Worm (Caenorhabditis elegans) whole organism, late embryonic: ENCODE data around the gene fkh-2.

Experiments used
- C08G9.2 ChIP-seq: sonication (generic microtip); optimal IDR thresholded peaks from 2 replicates; lab custom pipeline; 2016; ENCODE audit warnings: mild to moderate bottlenecking, missing genetic modification characterization, moderate library complexity, missing compliant biosample characterization
- ceh-18 ChIP-seq: sonication (generic microtip); optimal IDR thresholded peaks from 2 replicates; lab custom pipeline; 2016; ENCODE audit warnings: missing genetic modification characterization, missing compliant biosample characterization
- ceh-19 ChIP-seq: fragments of 200-800 bp; sonication (Bioruptor generic); optimal IDR thresholded peaks from 2 replicates; lab custom pipeline; 2018; ENCODE audit warnings: mild to moderate bottlenecking, missing genetic modification characterization, missing compliant biosample characterization
- ceh-2 ChIP-seq: sonication (generic microtip); optimal IDR thresholded peaks from 2 replicates; lab custom pipeline; 2016; ENCODE audit warnings: missing genotype, missing genetic modification characterization, missing compliant biosample characterization
- ceh-22 ChIP-seq: sonication (generic microtip); optimal IDR thresholded peaks from 2 replicates; lab custom pipeline; 2017; ENCODE audit warnings: missing biosample characterization, missing genetic modification characterization
- ceh-30 ChIP-seq: fragments of 150-350 bp; optimal IDR thresholded peaks from 2 replicates; lab custom pipeline; 2014; ENCODE audit warnings: missing biosample characterization, missing genetic modification characterization
- ceh-31 ChIP-seq: sonication (generic microtip); optimal IDR thresholded peaks from 2 replicates; lab custom pipeline; 2016; ENCODE audit warnings: missing genetic modification characterization, missing compliant biosample characterization
- ceh-6 ChIP-seq: fragments of 200-800 bp; sonication (Bioruptor generic); optimal IDR thresholded peaks from 2 replicates; lab custom pipeline; 2018; ENCODE audit warnings: mild to moderate bottlenecking, missing genetic modification characterization, missing compliant biosample characterization
- che-1 ChIP-seq: sonication (generic microtip); optimal IDR thresholded peaks from 2 replicates; lab custom pipeline; 2016; ENCODE audit warnings: mild to moderate bottlenecking, missing genetic modification characterization, missing compliant biosample characterization
- dmd-4 ChIP-seq: sonication (generic microtip); optimal IDR thresholded peaks from 2 replicates; lab custom pipeline; 2016; ENCODE audit warnings: borderline replicate concordance, missing genetic modification characterization, missing compliant biosample characterization
- elt-2 ChIP-seq: sonication (generic microtip); optimal IDR thresholded peaks from 2 replicates; lab custom pipeline; 2016; ENCODE audit warnings: missing genetic modification reagents, missing genetic modification characterization, missing compliant biosample characterization
- elt-4 ChIP-seq: sonication (generic microtip); optimal IDR thresholded peaks from 2 replicates; lab custom pipeline; 2016; ENCODE audit warnings: missing genetic modification characterization, missing compliant biosample characterization
- fkh-6 ChIP-seq: sonication (generic microtip); optimal IDR thresholded peaks from 2 replicates; lab custom pipeline; 2016; ENCODE audit warnings: missing genetic modification characterization, missing compliant biosample characterization
- hlh-6 ChIP-seq: sonication (generic microtip); optimal IDR thresholded peaks from 2 replicates; lab custom pipeline; 2016; ENCODE audit warnings: missing genotype, missing genetic modification characterization, missing compliant biosample characterization
- madf-2 ChIP-seq: sonication (generic microtip); optimal IDR thresholded peaks from 2 replicates; lab custom pipeline; 2017; ENCODE audit warnings: missing genetic modification characterization, missing compliant biosample characterization
- nfya-1 ChIP-seq: sonication (generic microtip); optimal IDR thresholded peaks from 2 replicates; lab custom pipeline; 2017; ENCODE audit warnings: missing genetic modification characterization, mild to moderate bottlenecking, missing compliant biosample characterization, antibody characterized with exemption, moderate library complexity
- pat-9 ChIP-seq: fragments of 200-800 bp; sonication (Bioruptor generic); optimal IDR thresholded peaks from 2 replicates; lab custom pipeline; 2018; ENCODE audit warnings: mild to moderate bottlenecking, missing genetic modification characterization, moderate library complexity, missing compliant biosample characterization
- pha-2 ChIP-seq: sonication (generic microtip); optimal IDR thresholded peaks from 2 replicates; lab custom pipeline; 2017; ENCODE audit warnings: mild to moderate bottlenecking, missing genetic modification characterization, missing compliant biosample characterization
- pha-4 ChIP-seq: fragments of 150-350 bp; optimal IDR thresholded peaks from 2 replicates; lab custom pipeline; 2018; ENCODE audit warnings: missing biosample characterization, missing genetic modification reagents, missing genetic modification characterization
- ref-2 ChIP-seq: sonication (generic microtip); optimal IDR thresholded peaks from 2 replicates; lab custom pipeline; 2016; ENCODE audit warnings: missing genetic modification characterization, missing compliant biosample characterization
- rnt-1 ChIP-seq: sonication (generic microtip); optimal IDR thresholded peaks from 2 replicates; lab custom pipeline; 2016; ENCODE audit warnings: missing genetic modification characterization, missing compliant biosample characterization
- sdc-2 ChIP-seq: sonication (generic microtip); optimal IDR thresholded peaks from 2 replicates; lab custom pipeline; 2016; ENCODE audit warnings: missing genotype, missing genetic modification characterization, missing compliant biosample characterization
- sox-2 ChIP-seq: fragments of 200-800 bp; sonication (Bioruptor generic); IDR thresholded peaks from 2 replicates; pipeline ENCODE4 v1.3.6; 2022; ENCODE audit warnings: missing genetic modification reagents, missing genetic modification characterization, missing compliant biosample characterization
- syd-9 ChIP-seq: sonication (generic microtip); optimal IDR thresholded peaks from 2 replicates; lab custom pipeline; 2016; ENCODE audit warnings: mild to moderate bottlenecking, missing genetic modification characterization, moderate library complexity, missing compliant biosample characterization
- tbx-2 ChIP-seq: sonication (generic microtip); optimal IDR thresholded peaks from 2 replicates; lab custom pipeline; 2016; ENCODE audit warnings: missing genetic modification characterization, missing compliant biosample characterization
- ttx-3 ChIP-seq: sonication (generic microtip); optimal IDR thresholded peaks from 2 replicates; lab custom pipeline; 2016; ENCODE audit warnings: missing genetic modification reagents, missing genetic modification characterization, missing compliant biosample characterization
- unc-3 ChIP-seq, 2 experiments: fragments of 200-800 bp in 1 of 2; sonication (Bioruptor generic) in 1 of 2; sonication (generic microtip) in 1 of 2; conservative IDR thresholded peaks in 1 of 2; optimal IDR thresholded peaks in 1 of 2; 2 replicates each; pipeline versions ENCODE4 v1.3.6 to Lab custom; 2016 to 2022; ENCODE audit warnings: missing compliant biosample characterization in 2 of 2, missing genetic modification characterization in 2 of 2, missing genetic modification reagents in 1 of 2
- unc-42 ChIP-seq: sonication (generic microtip); optimal IDR thresholded peaks from 2 replicates; lab custom pipeline; 2016; ENCODE audit warnings: missing genotype, missing genetic modification characterization, missing compliant biosample characterization
- unc-55 ChIP-seq: sonication (generic microtip); optimal IDR thresholded peaks from 2 replicates; lab custom pipeline; 2017; ENCODE audit warnings: missing biosample characterization, missing genetic modification reagents, missing genetic modification characterization

The fkh-2 gene

ce11 chrX:3694172-3694571, 48.0 kb downstream of the fkh-2 start:
- TF ChIP-seq dmd-4, result peak; percentile 18
- TF ChIP-seq sox-2 (GFP tag; lab: Robert Waterston, UW), result peak; percentile 37; the same call in 1 of the 2 replicates
- peak; percentile 41 for TF ChIP-seq madf-2 (tag; lab: Kevin White, UChicago)
- TF ChIP-seq unc-55, result peak; percentile 55
- no peak for TF ChIP-seq syd-9 (tag; lab: Kevin White, UChicago)
- peak; percentile 72 for TF ChIP-seq ceh-31
- TF ChIP-seq unc-42, result peak; percentile 38
- peak; percentile 30 for TF ChIP-seq che-1
- TF ChIP-seq ceh-22 (tag; lab: Kevin White, UChicago), result peak; percentile 32
- no peak for TF ChIP-seq ceh-6 (GFP tag; lab: Kevin White, UChicago)
- peak; percentile 50 for TF ChIP-seq ceh-19 (GFP tag; lab: Kevin White, UChicago)
- peak; percentile 28 for TF ChIP-seq elt-2 (tag; lab: Kevin White, UChicago)
- TF ChIP-seq ref-2 (tag; lab: Kevin White, UChicago), result peak; percentile 79
- no peak for TF ChIP-seq ttx-3 (tag; lab: Kevin White, UChicago)
- TF ChIP-seq sdc-2 (tag; lab: Kevin White, UChicago), result peak; percentile 74
- TF ChIP-seq tbx-2 (tag; lab: Kevin White, UChicago), result peak; percentile 79
- TF ChIP-seq fkh-6 (tag; lab: Kevin White, UChicago), result no peak
- peak; percentile 39 for TF ChIP-seq rnt-1 (tag; lab: Kevin White, UChicago)
- peak; percentile 9 for TF ChIP-seq pha-2 (tag; lab: Kevin White, UChicago)
- TF ChIP-seq elt-4 (tag; lab: Kevin White, UChicago), result no peak
- peak; percentile 33 for TF ChIP-seq C08G9.2
- TF ChIP-seq hlh-6, result peak; percentile 2
- TF ChIP-seq pat-9 (tag; lab: Kevin White, UChicago), result peak; percentile 15
- no peak for TF ChIP-seq unc-3 (GFP tag; conservative IDR thresholded peaks at IDR 0.05; lab: Robert Waterston, UW)
- TF ChIP-seq unc-3 (tag; optimal IDR thresholded peaks at IDR 0.05; lab: Kevin White, UChicago), result no peak
- TF ChIP-seq nfya-1 (tag; lab: Kevin White, UChicago), result peak; percentile 56
- TF ChIP-seq ceh-18 (tag; lab: Kevin White, UChicago), result peak; percentile 51

- TF ChIP-seq ceh-30 (tag; lab: Kevin White, UChicago) (no peak), pha-4 (tag; lab: Kevin White, UChicago) (no peak), ceh-2 (no peak)
- TF ChIP-seq, all 69 proteins: peak for 0
Measured at ce11 chrX:3693138-3693537, 49.0 kb downstream of the fkh-2 start, which contains the start of gene C02F12.8. Gene C02F12.8 (minus strand): TSS chrX:3693238.
